Fruit fly (Drosophila melanogaster): ENCODE results near the gene mab-21.

- TF ChIP-seq psq (optimal IDR thresholded peaks at IDR 0.05): no peak
- no peak for TF ChIP-seq ttk (optimal IDR thresholded peaks at IDR 0.05)
- no peak for TF ChIP-seq Myc (optimal IDR thresholded peaks at IDR 0.05)
- TF ChIP-seq h (optimal IDR thresholded peaks at IDR 0.05): no peak
These were observed 18.7 kb upstream of the mab-21 start for dm6 chrX:6031692-6032091.
